Fruit fly (Drosophila melanogaster) whole organism, adult: Measurements from ENCODE around the gene CG1529.

Experiments
- CG11617 ChIP-seq: fragments of 200-800 bp; sonication (Bioruptor generic); optimal IDR thresholded peaks from 2 replicates; lab custom pipeline; 2017; ENCODE audit warnings: mild to moderate bottlenecking, missing biosample characterization, missing genetic modification reagents, missing genetic modification characterization
- CG12768 ChIP-seq: fragments of 200-800 bp; sonication (Bioruptor generic); optimal IDR thresholded peaks from 2 replicates; lab custom pipeline; 2017; ENCODE audit warnings: missing biosample characterization, missing genetic modification characterization, mild to moderate bottlenecking, moderate library complexity, missing genetic modification reagents
- CG14711 ChIP-seq: fragments of 200-800 bp; sonication (Bioruptor generic); optimal IDR thresholded peaks from 2 replicates; lab custom pipeline; 2018; ENCODE audit warnings: missing biosample characterization, mild to moderate bottlenecking, missing genetic modification characterization, moderate library complexity
- CG1620 ChIP-seq: fragments of 200-800 bp; sonication (Bioruptor generic); optimal IDR thresholded peaks from 2 replicates; lab custom pipeline; 2016; ENCODE audit warnings: missing biosample characterization, missing genetic modification characterization
- CG33017 ChIP-seq: fragments of 200-800 bp; sonication (Bioruptor generic); optimal IDR thresholded peaks from 2 replicates; lab custom pipeline; 2018; ENCODE audit warnings: missing biosample characterization, mild to moderate bottlenecking, missing genetic modification characterization, moderate library complexity
- CG5204 ChIP-seq: fragments of 200-800 bp; sonication (Bioruptor generic); optimal IDR thresholded peaks from 2 replicates; lab custom pipeline; 2016; ENCODE audit warnings: missing biosample characterization, missing genetic modification characterization
- CG7101 ChIP-seq: fragments of 200-800 bp; sonication (Bioruptor generic); optimal IDR thresholded peaks from 2 replicates; lab custom pipeline; 2018; ENCODE audit warnings: missing biosample characterization, mild to moderate bottlenecking, missing genetic modification characterization, moderate library complexity
- Mnt ChIP-seq: fragments of 200-800 bp; sonication (Bioruptor generic); optimal IDR thresholded peaks from 2 replicates; lab custom pipeline; 2016; ENCODE audit warnings: missing biosample characterization, mild to moderate bottlenecking, missing genetic modification characterization
- cnc ChIP-seq, 2 experiments: fragments of >200 bp; optimal IDR thresholded peaks; 2 replicates each; lab custom pipeline; 2017
- kay ChIP-seq: fragments of 200-800 bp; sonication (Bioruptor generic); peaks from one replicate; lab custom pipeline; 2016; ENCODE audit warnings: missing biosample characterization, missing genetic modification characterization, borderline replicate concordance
- ovo ChIP-seq: fragments of 200-800 bp; sonication (Bioruptor generic); optimal IDR thresholded peaks from 2 replicates; lab custom pipeline; 2016; ENCODE audit warnings: missing biosample characterization, missing genetic modification characterization
- pad ChIP-seq: fragments of 200-800 bp; sonication (Bioruptor generic); optimal IDR thresholded peaks from 3 replicates; lab custom pipeline; 2017; ENCODE audit warnings: missing biosample characterization, missing genetic modification characterization, mild to moderate bottlenecking, moderate library complexity, missing genetic modification reagents
- tj ChIP-seq: fragments of 200-800 bp; sonication (Bioruptor generic); optimal IDR thresholded peaks from 3 replicates; lab custom pipeline; 2017; ENCODE audit warnings: missing biosample characterization, mild to moderate bottlenecking, missing genetic modification characterization, moderate library complexity
- toe ChIP-seq: fragments of 200-800 bp; sonication (Bioruptor generic); optimal IDR thresholded peaks from 2 replicates; lab custom pipeline; 2016; ENCODE audit warnings: missing biosample characterization, missing genetic modification characterization

- TF ChIP-seq CG1620 (no peak), tj (GFP tag; lab: Kevin White, UChicago) (no peak), pad (GFP tag; lab: Kevin White, UChicago) (no peak), kay (GFP tag; lab: Kevin White, UChicago) (no peak), ovo (GFP tag; lab: Kevin White, UChicago) (no peak), CG5204 (GFP tag; lab: Kevin White, UChicago) (no peak), CG14711 (tag; lab: Kevin White, UChicago) (no peak), toe (no peak), CG11617 (GFP tag; lab: Kevin White, UChicago) (no peak), CG33017 (tag; lab: Kevin White, UChicago) (no peak), CG12768 (GFP tag; lab: Kevin White, UChicago) (no peak), Mnt (GFP tag; lab: Kevin White, UChicago) (no peak), CG7101 (no peak), cnc (optimal IDR thresholded peaks at IDR 0.05; lab: Kevin White, UChicago) (no peak)
These were observed 14.4 kb upstream of the CG1529 start for dm6 chrX:21046141-21046540.
